Worm (Caenorhabditis elegans): ENCODE data around the gene Y57A10A.14.

The Y57A10A.14 gene

ce11 chrII:12214562-12214961, 28.8 kb downstream of the Y57A10A.14 start:
- TF ChIP-seq egl-44 (GFP tag; IDR thresholded peaks at IDR 0.05) = 0 out of 2 replicates have a peak, but pooled peaks have one; percentile 18
- no peak for TF ChIP-seq aptf-2 (GFP tag; conservative IDR thresholded peaks at IDR 0.05)
- TF ChIP-seq egrh-3 (GFP tag; IDR thresholded peaks at IDR 0.05) = peak; percentile 40; the same call in 1 of the 2 replicates
- no peak for TF ChIP-seq rcor-1 (GFP tag; IDR thresholded peaks at IDR 0.05)
- peak; percentile 83 for TF ChIP-seq zfh-2 (GFP tag; conservative IDR thresholded peaks at IDR 0.05)

- TF ChIP-seq lag-1 (GFP tag; IDR thresholded peaks at IDR 0.05) (no peak), T26A5.8 (tag; optimal IDR thresholded peaks at IDR 0.05) (no peak), F33H1.4 (GFP tag; IDR thresholded peaks at IDR 0.05) (peak; percentile 10; the same call in 1 of the 2 replicates), lin-54 (GFP tag; optimal IDR thresholded peaks at IDR 0.05) (peak; percentile 27), ceh-27 (GFP tag; optimal IDR thresholded peaks at IDR 0.05) (peak; percentile 78), C17E4.6 (GFP tag; IDR thresholded peaks at IDR 0.05) (no peak), madf-3 (GFP tag; IDR thresholded peaks at IDR 0.05) (no peak), hrde-1 (tag; optimal IDR thresholded peaks at IDR 0.05; ENCODE audit: borderline replicate concordance) (no peak), sdz-38 (tag; optimal IDR thresholded peaks at IDR 0.05) (no peak), him-1 (tag; optimal IDR thresholded peaks at IDR 0.05) (no peak), pha-4 (tag; optimal IDR thresholded peaks at IDR 0.05) (no peak), fkh-3 (tag; optimal IDR thresholded peaks at IDR 0.05) (no peak), lin-26 (GFP tag; IDR thresholded peaks at IDR 0.05) (0 out of 2 replicates have a peak, but pooled peaks have one; percentile 59), snpc-1.1 (tag; optimal IDR thresholded peaks at IDR 0.05; ENCODE audit: insufficient read depth) (no peak), bed-1 (GFP tag; IDR thresholded peaks at IDR 0.05) (no peak), F57C9.4 (tag; optimal IDR thresholded peaks at IDR 0.05) (no peak), gei-17 (GFP tag; optimal IDR thresholded peaks at IDR 0.05) (peak; percentile 36), F10E7.11 (tag; optimal IDR thresholded peaks at IDR 0.05) (no peak), ceh-79 (tag; optimal IDR thresholded peaks at IDR 0.05) (no peak), athp-1 (tag; optimal IDR thresholded peaks at IDR 0.05) (no peak), ztf-22 (GFP tag; optimal IDR thresholded peaks at IDR 0.05) (no peak), ztf-3 (GFP tag; optimal IDR thresholded peaks at IDR 0.05) (no peak), dpl-1 (GFP tag; optimal IDR thresholded peaks at IDR 0.05) (no peak), tbp1 (GFP tag; optimal IDR thresholded peaks at IDR 0.05) (peak; percentile 34), somi-1 (GFP tag; optimal IDR thresholded peaks at IDR 0.05) (no peak), ekl-4 (GFP tag; IDR thresholded peaks at IDR 0.05) (peak; percentile 79), Y56A3A.18 (GFP tag; IDR thresholded peaks at IDR 0.05) (no peak), ztf-6 (GFP tag; IDR thresholded peaks at IDR 0.05) (no peak), tbx-9 (tag; optimal IDR thresholded peaks at IDR 0.05; ENCODE audit: borderline replicate concordance) (no peak), ZK185.1 (tag; optimal IDR thresholded peaks at IDR 0.05; ENCODE audit: poor library complexity, severe bottlenecking) (no peak), chd-7 (tag; optimal IDR thresholded peaks at IDR 0.05) (peak; percentile 54), lir-1 (GFP tag; conservative IDR thresholded peaks at IDR 0.05) (no peak), egrh-3 (GFP tag; IDR thresholded peaks at IDR 0.05) (peak; percentile 73), madf-6 (GFP tag; IDR thresholded peaks at IDR 0.05) (no peak), hmg-1.2 (GFP tag; IDR thresholded peaks at IDR 0.05) (peak; percentile 78; the same call in 1 of the 2 replicates), B0019.2 (GFP tag; conservative IDR thresholded peaks at IDR 0.05) (no peak), aptf-3 (GFP tag; IDR thresholded peaks at IDR 0.05) (no peak), lin-40 (tag; optimal IDR thresholded peaks at IDR 0.05) (peak; percentile 73), F39B2.1 (GFP tag; IDR thresholded peaks at IDR 0.05) (no peak), B0261.1 (tag; optimal IDR thresholded peaks at IDR 0.05) (no peak), ama-1 (optimal IDR thresholded peaks at IDR 0.05) (no peak), ama-1 (GFP tag; optimal IDR thresholded peaks at IDR 0.05) (no peak), F23B12.7 (tag; optimal IDR thresholded peaks at IDR 0.05; ENCODE audit: insufficient read depth) (no peak)
Observed at ce11 chrII:12222524-12222923, 36.8 kb downstream of the Y57A10A.14 start.

Data from whole organism, young adult.